Worm (Caenorhabditis elegans) whole organism, L4 larva: ENCODE results near the gene W10G6.1.

ENCODE experiments used
- F26F4.8 ChIP-seq: fragments of 200-800 bp; sonication (Bioruptor generic); conservative IDR thresholded peaks from 2 replicates; pipeline ENCODE4 v1.3.6; 2022; ENCODE audit warnings: missing genetic modification characterization, missing compliant biosample characterization
- F37D6.2 ChIP-seq: sonication (generic microtip); optimal IDR thresholded peaks from 2 replicates; lab custom pipeline; 2016; ENCODE audit warnings: mild to moderate bottlenecking, missing genetic modification characterization, missing compliant biosample characterization
- F44E2.7 ChIP-seq: fragments of 200-800 bp; sonication (Bioruptor generic); IDR thresholded peaks from 2 replicates; pipeline ENCODE4 v2.1.2; 2022; ENCODE audit warnings: missing genetic modification characterization, missing compliant biosample characterization
- Y75B8A.6 ChIP-seq: fragments of 200-800 bp; sonication (Bioruptor generic); IDR thresholded peaks from 2 replicates; pipeline ENCODE4 v1.3.6; 2022; ENCODE audit warnings: missing genetic modification reagents, missing genetic modification characterization, missing compliant biosample characterization
- aha-1 ChIP-seq: fragments of 150-350 bp; peaks from one replicate; lab custom pipeline; 2014; ENCODE audit warnings: missing biosample characterization, missing genetic modification characterization
- ceh-44 ChIP-seq: fragments of 200-800 bp; sonication (Bioruptor generic); IDR thresholded peaks from 2 replicates; pipeline ENCODE4 v1.3.6; 2022; ENCODE audit warnings: missing genetic modification reagents, missing genetic modification characterization, missing compliant biosample characterization
- ceh-62 ChIP-seq: sonication (generic microtip); optimal IDR thresholded peaks from 2 replicates; lab custom pipeline; 2017; ENCODE audit warnings: missing biosample characterization, missing genetic modification characterization
- ctbp-1 ChIP-seq: fragments of 200-800 bp; sonication (Bioruptor generic); IDR thresholded peaks from 2 replicates; pipeline ENCODE4 v1.3.6; 2022; ENCODE audit warnings: missing genetic modification reagents, missing genetic modification characterization, missing compliant biosample characterization
- daf-16 ChIP-seq, 3 experiments: sonication (generic microtip); optimal IDR thresholded peaks; 2 replicates each; lab custom pipeline; 2016 to 2017; ENCODE audit warnings: missing genetic modification characterization in 3 of 3, missing genetic modification reagents in 3 of 3, mild to moderate bottlenecking in 2 of 3, missing compliant biosample characterization in 2 of 3, missing biosample characterization in 1 of 3, moderate library complexity in 1 of 3
- daf-19 ChIP-seq: fragments of 200-800 bp; sonication (Bioruptor generic); conservative IDR thresholded peaks from 2 replicates; pipeline ENCODE4 v1.3.6; 2022; ENCODE audit warnings: missing genetic modification characterization, missing compliant biosample characterization
- daf-8 ChIP-seq: fragments of 200-800 bp; sonication (Bioruptor generic); IDR thresholded peaks from 2 replicates; pipeline ENCODE4 v1.3.6; 2022; ENCODE audit warnings: missing genetic modification characterization, missing compliant biosample characterization
- dmd-6 ChIP-seq: fragments of 200-800 bp; sonication (Bioruptor generic); IDR thresholded peaks from 2 replicates; pipeline ENCODE4 v1.3.6; 2022; ENCODE audit warnings: missing genetic modification reagents, missing genetic modification characterization, missing compliant biosample characterization
- dpl-1 ChIP-seq: fragments of 150-350 bp; optimal IDR thresholded peaks from 2 replicates; lab custom pipeline; 2014; ENCODE audit warnings: missing biosample characterization, missing genetic modification reagents, missing genetic modification characterization
- dve-1 ChIP-seq: sonication (generic microtip); optimal IDR thresholded peaks from 2 replicates; lab custom pipeline; 2017; ENCODE audit warnings: antibody characterized with exemption, mild to moderate bottlenecking, missing genetic modification characterization, missing compliant biosample characterization; ENCODE audit not compliant: insufficient read depth
- egl-43 ChIP-seq: fragments of 200-800 bp; sonication (Bioruptor generic); IDR thresholded peaks from 2 replicates; pipeline ENCODE4 v1.3.6; 2022; ENCODE audit warnings: missing genetic modification reagents, missing genetic modification characterization, missing compliant biosample characterization
- fkh-10 ChIP-seq: fragments of 150-350 bp; optimal IDR thresholded peaks from 2 replicates; lab custom pipeline; 2014; ENCODE audit warnings: missing biosample characterization, missing genetic modification reagents, missing genetic modification characterization
- fos-1 ChIP-seq: fragments of 150-350 bp; optimal IDR thresholded peaks from 2 replicates; lab custom pipeline; 2014; ENCODE audit warnings: missing biosample characterization, missing genetic modification characterization
- hlh-11 ChIP-seq: fragments of 200-800 bp; sonication (Bioruptor generic); optimal IDR thresholded peaks from 2 replicates; lab custom pipeline; 2018; ENCODE audit warnings: mild to moderate bottlenecking, missing genetic modification characterization, missing compliant biosample characterization
- hlh-30 ChIP-seq: sonication (generic microtip); optimal IDR thresholded peaks from 2 replicates; lab custom pipeline; 2017; ENCODE audit warnings: antibody characterized with exemption, mild to moderate bottlenecking, missing genetic modification characterization, missing compliant biosample characterization; ENCODE audit not compliant: insufficient read depth
- lim-7 ChIP-seq: fragments of 200-800 bp; sonication (Bioruptor generic); IDR thresholded peaks from 2 replicates; pipeline ENCODE4 v1.3.6; 2022; ENCODE audit warnings: missing genetic modification characterization, missing compliant biosample characterization
- lin-1 ChIP-seq: fragments of 200-800 bp; sonication (Bioruptor generic); IDR thresholded peaks from 2 replicates; pipeline ENCODE4 v1.3.6; 2022; ENCODE audit warnings: missing genetic modification reagents, missing genetic modification characterization, missing compliant biosample characterization
- lin-29 ChIP-seq: fragments of 200-800 bp; sonication (Bioruptor generic); IDR thresholded peaks from 2 replicates; pipeline ENCODE4 v1.3.6; 2022; ENCODE audit warnings: missing genetic modification reagents, missing genetic modification characterization, missing compliant biosample characterization
- mxl-2 ChIP-seq: fragments of 200-800 bp; sonication (Bioruptor generic); conservative IDR thresholded peaks from 2 replicates; pipeline ENCODE4 v1.3.6; 2022; ENCODE audit warnings: missing genetic modification reagents, missing genetic modification characterization, missing compliant biosample characterization
- mxl-3 ChIP-seq: fragments of 200-800 bp; sonication (Bioruptor generic); optimal IDR thresholded peaks from 2 replicates; lab custom pipeline; 2018; ENCODE audit warnings: mild to moderate bottlenecking, missing genetic modification characterization, missing compliant biosample characterization
- nhr-102 ChIP-seq: sonication (generic microtip); optimal IDR thresholded peaks from 2 replicates; lab custom pipeline; 2016; ENCODE audit warnings: mild to moderate bottlenecking, missing genetic modification characterization, moderate library complexity, missing compliant biosample characterization
- nhr-111 ChIP-seq: fragments of 200-800 bp; sonication (Bioruptor generic); optimal IDR thresholded peaks from 2 replicates; lab custom pipeline; 2018; ENCODE audit warnings: mild to moderate bottlenecking, missing genetic modification characterization, missing compliant biosample characterization
- nhr-28 ChIP-seq: fragments of 150-350 bp; optimal IDR thresholded peaks from 2 replicates; lab custom pipeline; 2014; ENCODE audit warnings: missing biosample characterization, missing genetic modification characterization
- nhr-42 ChIP-seq: fragments of 200-800 bp; sonication (Bioruptor generic); IDR thresholded peaks from 2 replicates; pipeline ENCODE4 v1.3.6; 2022; ENCODE audit warnings: missing genetic modification characterization, missing compliant biosample characterization
- nhr-48 ChIP-seq: sonication (generic microtip); optimal IDR thresholded peaks from 2 replicates; lab custom pipeline; 2016; ENCODE audit warnings: mild to moderate bottlenecking, missing genetic modification characterization, missing compliant biosample characterization
- nhr-76 ChIP-seq: fragments of 150-350 bp; optimal IDR thresholded peaks from 2 replicates; lab custom pipeline; 2014; ENCODE audit warnings: missing biosample characterization, missing genetic modification characterization
- pqm-1 ChIP-seq: sonication (generic microtip); optimal IDR thresholded peaks from 2 replicates; lab custom pipeline; 2017; ENCODE audit warnings: missing biosample characterization, missing genetic modification characterization
- set-16 ChIP-seq: fragments of 200-800 bp; sonication (Bioruptor generic); IDR thresholded peaks from 2 replicates; pipeline ENCODE4 v1.3.6; 2022; ENCODE audit warnings: missing genetic modification reagents, missing genetic modification characterization, missing compliant biosample characterization
- snpc-1.2 ChIP-seq: fragments of 200-800 bp; sonication (Bioruptor generic); IDR thresholded peaks from 2 replicates; pipeline ENCODE4 v1.3.6; 2022; ENCODE audit warnings: missing genetic modification reagents, missing genetic modification characterization, missing compliant biosample characterization
- spr-1 ChIP-seq: sonication (generic microtip); optimal IDR thresholded peaks from 2 replicates; lab custom pipeline; 2016; ENCODE audit warnings: mild to moderate bottlenecking, missing genetic modification characterization, missing compliant biosample characterization
- spr-3 ChIP-seq: fragments of 200-800 bp; sonication (Bioruptor generic); optimal IDR thresholded peaks from 2 replicates; lab custom pipeline; 2018; ENCODE audit warnings: mild to moderate bottlenecking, missing genetic modification characterization, missing compliant biosample characterization
- unc-62 ChIP-seq, 3 experiments: fragments of 150-350 bp in 1 of 3; sonication (generic microtip); optimal IDR thresholded peaks in 2 of 3; peaks in 1 of 3; 1 replicate in 1 of 3; 2 replicates in 2 of 3; lab custom pipeline; 2014 to 2017; ENCODE audit warnings: missing biosample characterization in 3 of 3, missing genetic modification characterization in 3 of 3, missing genetic modification reagents in 3 of 3, missing genotype in 1 of 3
- zag-1 ChIP-seq: fragments of 150-350 bp; optimal IDR thresholded peaks from 2 replicates; lab custom pipeline; 2014; ENCODE audit warnings: missing biosample characterization, missing genetic modification characterization
- zip-2 ChIP-seq: fragments of 150-350 bp; optimal IDR thresholded peaks from 2 replicates; lab custom pipeline; 2014; ENCODE audit warnings: missing biosample characterization, missing genetic modification characterization

Gene W10G6.1

DNA sequence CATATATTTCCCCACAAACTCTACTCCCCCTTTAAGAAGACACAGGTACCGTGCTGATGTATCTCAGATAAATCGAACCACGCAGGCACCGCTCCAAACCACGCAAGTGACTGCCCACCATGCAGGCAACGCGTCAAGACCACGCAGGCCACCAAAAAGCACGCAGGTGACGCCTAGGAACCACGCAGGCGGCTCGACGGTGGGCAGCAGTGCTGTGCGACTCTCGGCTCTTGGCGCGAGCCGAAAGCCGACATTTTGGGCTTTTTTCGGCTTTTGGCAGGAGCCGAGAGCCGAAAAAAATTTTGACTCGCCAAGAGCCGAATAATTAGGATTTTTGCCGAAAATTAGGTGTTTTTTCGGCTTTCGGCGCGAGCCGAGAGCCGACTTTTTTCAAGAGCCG lies 1.9 kb upstream of the W10G6.1 start:
- peak; percentile 88 for TF ChIP-seq set-16 (GFP tag; lab: Robert Waterston, UW)
- TF ChIP-seq Y75B8A.6 = no peak
- TF ChIP-seq F37D6.2 (tag; lab: Kevin White, UChicago) = no peak

- peak; percentile 15; the same call in 1 of the 2 replicates for TF ChIP-seq set-16 (GFP tag; lab: Robert Waterston, UW)
- TF ChIP-seq nhr-76 = no peak
Measured at ce11 chrX:16250679-16251078, 5.7 kb downstream of the W10G6.1 start, which contains the start of gene W10G6.6. Gene W10G6.6 (minus strand): TSS chrX:16250779.

- TF ChIP-seq spr-3 (GFP tag; lab: Kevin White, UChicago) (no peak), nhr-111 (GFP tag; lab: Kevin White, UChicago) (no peak), zag-1 (no peak), aha-1 (tag; lab: Kevin White, UChicago) (peak; percentile 69), F44E2.7 (GFP tag; lab: Robert Waterston, UW) (0 out of 2 replicates have a peak, but pooled peaks have one; percentile 24), fos-1 (tag; lab: Kevin White, UChicago) (no peak), hlh-30 (tag; lab: Kevin White, UChicago) (no peak)
- TF ChIP-seq, all 104 proteins: peak for 2
Measured at ce11 chrX:16258503-16258902, 13.5 kb downstream of the W10G6.1 start.

DNA sequence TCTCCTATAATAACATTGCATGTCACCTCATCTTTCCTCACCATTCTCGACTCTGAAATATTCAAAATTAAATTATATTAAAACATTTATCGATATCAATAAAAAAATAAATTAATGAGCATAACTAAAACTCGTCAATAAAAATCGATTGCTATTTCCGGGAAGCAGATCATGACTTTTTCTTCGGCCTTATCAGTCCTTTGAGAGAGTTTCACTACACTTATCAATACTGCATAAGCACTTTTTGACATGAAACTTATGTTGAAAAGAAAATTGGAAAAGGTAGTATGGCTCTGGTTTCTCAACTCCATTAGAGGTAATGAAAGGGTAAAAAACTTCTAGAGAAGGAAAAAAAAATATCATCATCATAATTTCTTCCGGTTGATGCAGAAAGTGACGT lies 15.1 kb downstream of the W10G6.1 start:
- TF ChIP-seq ceh-44 (GFP tag; lab: Robert Waterston, UW) (no peak), zip-2 (tag; lab: Kevin White, UChicago) (no peak), daf-19 (GFP tag; lab: Robert Waterston, UW) (no peak), pqm-1 (tag; lab: Kevin White, UChicago) (peak; percentile 85), lim-7 (GFP tag; lab: Robert Waterston, UW) (no peak), dve-1 (tag; lab: Kevin White, UChicago) (peak; percentile 43), ctbp-1 (GFP tag; lab: Robert Waterston, UW) (no peak), ceh-62 (tag; lab: Kevin White, UChicago) (no peak), hlh-30 (tag; lab: Kevin White, UChicago) (peak; percentile 6), aha-1 (tag; lab: Kevin White, UChicago) (peak; percentile 30), daf-16 (GFP tag; optimal IDR thresholded peaks at IDR 0.05; lab: Kevin White, UChicago) (no peak), daf-16 (tag; optimal IDR thresholded peaks at IDR 0.05; lab: Kevin White, UChicago) (peak; percentile 53), hlh-11 (tag; lab: Kevin White, UChicago) (peak; percentile 22), dmd-6 (peak; percentile 58; the same call in 1 of the 2 replicates), nhr-28 (tag; lab: Kevin White, UChicago) (peak; percentile 64), lin-1 (GFP tag; lab: Robert Waterston, UW) (0 out of 2 replicates have a peak, but pooled peaks have one; percentile 62)

ce11 chrX:16261993-16262392 lies 17.0 kb downstream of the W10G6.1 start, which contains the start of gene sgk-1:
Gene sgk-1 (minus strand): TSS chrX:16262122.
- TF ChIP-seq dve-1 (tag; lab: Kevin White, UChicago) (peak; percentile 40), unc-62 (GFP tag; optimal IDR thresholded peaks at IDR 0.05 in 1 of 2; lab: Kevin White, UChicago) (peak in 1 of 2 experiments; percentile 6), unc-62 (tag; optimal IDR thresholded peaks at IDR 0.05; lab: Kevin White, UChicago) (no peak), hlh-30 (tag; lab: Kevin White, UChicago) (peak; percentile 27), egl-43 (GFP tag; lab: Robert Waterston, UW) (no peak), hlh-11 (tag; lab: Kevin White, UChicago) (peak; percentile 44), dmd-6 (0 out of 2 replicates have a peak, but pooled peaks have one; percentile 31), nhr-42 (GFP tag; lab: Robert Waterston, UW) (no peak), pqm-1 (tag; lab: Kevin White, UChicago) (peak; percentile 57), F26F4.8 (GFP tag; lab: Robert Waterston, UW) (no peak)
- TF ChIP-seq, all 104 proteins: peak for 6

- TF ChIP-seq mxl-3 (GFP tag; lab: Kevin White, UChicago) = peak; percentile 2
- TF ChIP-seq nhr-102 (tag; lab: Kevin White, UChicago) = no peak
- peak; percentile 30 for TF ChIP-seq nhr-28 (tag; lab: Kevin White, UChicago)
- no peak for TF ChIP-seq fkh-10 (GFP tag; lab: Kevin White, UChicago)
- no peak for TF ChIP-seq daf-8 (GFP tag; lab: Robert Waterston, UW)
- no peak for TF ChIP-seq snpc-1.2
- TF ChIP-seq spr-1 (tag; lab: Kevin White, UChicago) = no peak
- no peak for TF ChIP-seq ceh-62 (tag; lab: Kevin White, UChicago)
- TF ChIP-seq unc-62 (GFP tag; optimal IDR thresholded peaks at IDR 0.05 in 1 of 2; lab: Kevin White, UChicago) = peak in 1 of 2 experiments; percentile 98
- TF ChIP-seq unc-62 (tag; optimal IDR thresholded peaks at IDR 0.05; lab: Kevin White, UChicago) = no peak
- TF ChIP-seq nhr-48 (tag; lab: Kevin White, UChicago) = no peak
- no peak for TF ChIP-seq lin-29 (GFP tag; lab: Robert Waterston, UW)
- TF ChIP-seq mxl-2 (GFP tag; lab: Robert Waterston, UW) = no peak
- TF ChIP-seq lim-7 (GFP tag; lab: Robert Waterston, UW) = no peak
- no peak for TF ChIP-seq dpl-1 (GFP tag; lab: Kevin White, UChicago)
Measured at ce11 chrX:16263287-16263686, 18.3 kb downstream of the W10G6.1 start.
